Worm (Caenorhabditis elegans): ENCODE results near the gene T24C2.5.

ce11 chrX:14572419-14572818, 38.2 kb downstream of the T24C2.5 start, which contains the start of gene lron-1:
- TF ChIP-seq zip-5 (tag; optimal IDR thresholded peaks at IDR 0.05): no peak
- no peak for TF ChIP-seq ets-4 (tag; optimal IDR thresholded peaks at IDR 0.05)
- TF ChIP-seq gmeb-2 (tag; optimal IDR thresholded peaks at IDR 0.05): no peak
- TF ChIP-seq dmd-4 (tag; optimal IDR thresholded peaks at IDR 0.05; ENCODE audit: borderline replicate concordance): no peak
- TF ChIP-seq unc-55 (GFP tag; optimal IDR thresholded peaks at IDR 0.05): no peak
- no peak for TF ChIP-seq hlh-30 (tag; optimal IDR thresholded peaks at IDR 0.05; ENCODE audit: insufficient read depth)
- TF ChIP-seq ceh-14 (tag; optimal IDR thresholded peaks at IDR 0.05): no peak
- no peak for TF ChIP-seq sox-4 (tag; optimal IDR thresholded peaks at IDR 0.05)
- no peak for TF ChIP-seq hlh-15 (tag; optimal IDR thresholded peaks at IDR 0.05)
- TF ChIP-seq elt-2 (tag; optimal IDR thresholded peaks at IDR 0.05): no peak
- no peak for TF ChIP-seq ceh-34 (tag; optimal IDR thresholded peaks at IDR 0.05)
- no peak for TF ChIP-seq unc-86 (tag; optimal IDR thresholded peaks at IDR 0.05)
- no peak for TF ChIP-seq pag-3 (tag; optimal IDR thresholded peaks at IDR 0.05; ENCODE audit: borderline replicate concordance)
- no peak for TF ChIP-seq ama-1 (optimal IDR thresholded peaks at IDR 0.05)
